Fruit fly (Drosophila melanogaster) whole organism: ENCODE measurements around the gene kek5.

Source experiments
- CG8478 ChIP-seq: fragments of >200 bp; optimal IDR thresholded peaks from 2 replicates; lab custom pipeline; 2018; ENCODE audit warnings: inconsistent platforms
- Dll ChIP-seq: fragments of >200 bp; optimal IDR thresholded peaks from 2 replicates; lab custom pipeline; 2017

- TF ChIP-seq CG8478 (lab: Kevin White, UChicago), result no peak
- no peak for TF ChIP-seq Dll (lab: Kevin White, UChicago)
Measured at dm6 chrX:19501274-19501673, 148.3 kb downstream of the kek5 start.
